Worm (Caenorhabditis elegans) whole organism, early embryonic: ENCODE data around the gene let-653.

ENCODE experiments used
- B0310.2 ChIP-seq: sonication (generic microtip); optimal IDR thresholded peaks from 2 replicates; lab custom pipeline; 2016; ENCODE audit warnings: mild to moderate bottlenecking, missing genetic modification characterization, missing compliant biosample characterization
- F13C5.2 ChIP-seq: sonication (generic microtip); optimal IDR thresholded peaks from 2 replicates; lab custom pipeline; 2017; ENCODE audit warnings: mild to moderate bottlenecking, missing genetic modification characterization, inconsistent platforms, missing compliant biosample characterization
- aly-1 ChIP-seq: sonication (generic microtip); optimal IDR thresholded peaks from 2 replicates; lab custom pipeline; 2016; ENCODE audit warnings: missing genetic modification characterization, missing compliant biosample characterization
- ama-1 ChIP-seq: fragments of 150-350 bp; optimal IDR thresholded peaks from 2 replicates; lab custom pipeline; 2014
- ceh-13 ChIP-seq: fragments of 200-800 bp; sonication (Bioruptor generic); optimal IDR thresholded peaks from 2 replicates; lab custom pipeline; 2018; ENCODE audit warnings: mild to moderate bottlenecking, missing genetic modification characterization, missing compliant biosample characterization
- ceh-36 ChIP-seq: sonication (generic microtip); optimal IDR thresholded peaks from 2 replicates; lab custom pipeline; 2016; ENCODE audit warnings: missing genetic modification characterization, inconsistent platforms, missing compliant biosample characterization
- ets-7 ChIP-seq: sonication (generic microtip); optimal IDR thresholded peaks from 2 replicates; lab custom pipeline; 2016; ENCODE audit warnings: missing genotype, missing genetic modification characterization, missing compliant biosample characterization
- flt-1 ChIP-seq: fragments of 200-800 bp; sonication (Bioruptor generic); IDR thresholded peaks from 2 replicates; pipeline ENCODE4 v1.3.6; 2022; ENCODE audit warnings: missing genetic modification characterization, missing compliant biosample characterization
- hmbx-1 ChIP-seq: sonication (generic microtip); optimal IDR thresholded peaks from 2 replicates; lab custom pipeline; 2016; ENCODE audit warnings: mild to moderate bottlenecking, missing genetic modification characterization, missing compliant biosample characterization
- hmg-4 ChIP-seq: fragments of 200-800 bp; sonication (Bioruptor generic); optimal IDR thresholded peaks from 2 replicates; lab custom pipeline; 2018; ENCODE audit warnings: mild to moderate bottlenecking, missing genetic modification characterization, missing compliant biosample characterization
- sea-1 ChIP-seq: fragments of 200-800 bp; sonication (Bioruptor generic); conservative IDR thresholded peaks from 2 replicates; pipeline ENCODE4 v1.3.6; 2022; ENCODE audit warnings: missing genetic modification characterization, missing compliant biosample characterization
- tbx-11 ChIP-seq: fragments of 200-800 bp; sonication (Bioruptor generic); IDR thresholded peaks from 2 replicates; pipeline ENCODE4 v1.3.6; 2022; ENCODE audit warnings: missing genetic modification characterization, missing compliant biosample characterization
- tbx-37 ChIP-seq: fragments of 200-800 bp; sonication (Bioruptor generic); conservative IDR thresholded peaks from 2 replicates; pipeline ENCODE4 v1.3.6; 2022; ENCODE audit warnings: missing genetic modification reagents, missing genetic modification characterization, missing compliant biosample characterization
- tra-4 ChIP-seq: sonication (generic microtip); optimal IDR thresholded peaks from 2 replicates; lab custom pipeline; 2017; ENCODE audit warnings: missing genetic modification characterization, missing compliant biosample characterization

ce11 chrIV:11893336-11893735 is 7.9 kb downstream of the let-653 start:
- no peak for TF ChIP-seq tra-4 (tag; lab: Kevin White, UChicago)
- no peak for TF ChIP-seq ama-1 (lab: Kevin White, UChicago)
- TF ChIP-seq aly-1 (tag; lab: Kevin White, UChicago): no peak
- no peak for TF ChIP-seq ets-7 (tag; lab: Kevin White, UChicago)
- no peak for TF ChIP-seq ceh-36 (tag; lab: Kevin White, UChicago)
- no peak for TF ChIP-seq B0310.2 (tag; lab: Kevin White, UChicago)
- no peak for TF ChIP-seq F13C5.2 (tag; lab: Kevin White, UChicago)
- TF ChIP-seq sea-1: no peak
- no peak for TF ChIP-seq tbx-37 (GFP tag; lab: Robert Waterston, UW)
- no peak for TF ChIP-seq hmg-4 (GFP tag; lab: Kevin White, UChicago)
- TF ChIP-seq flt-1 (GFP tag; lab: Robert Waterston, UW): no peak
- TF ChIP-seq tbx-11: no peak
- no peak for TF ChIP-seq hmbx-1
- TF ChIP-seq ceh-13: no peak
